Worm (Caenorhabditis elegans): Measurements from ENCODE around the gene ceh-75.

ce11 chrV:9950861-9951260 is 29.7 kb downstream of the ceh-75 start, which contains the start of gene ttr-46:
- no peak for TF ChIP-seq pes-1 (GFP tag; IDR thresholded peaks at IDR 0.05)
- TF ChIP-seq ama-1 (optimal IDR thresholded peaks at IDR 0.05): no peak
- TF ChIP-seq tbx-37 (GFP tag; conservative IDR thresholded peaks at IDR 0.05): no peak
- TF ChIP-seq scrt-1 (GFP tag; IDR thresholded peaks at IDR 0.05): no peak
- TF ChIP-seq ceh-13 (GFP tag; optimal IDR thresholded peaks at IDR 0.05): no peak
- no peak for TF ChIP-seq flt-1 (GFP tag; IDR thresholded peaks at IDR 0.05)
- no peak for TF ChIP-seq hnd-1 (tag; optimal IDR thresholded peaks at IDR 0.05)
- no peak for TF ChIP-seq tbx-11 (GFP tag; IDR thresholded peaks at IDR 0.05)
- TF ChIP-seq hmbx-1 (tag; optimal IDR thresholded peaks at IDR 0.05): no peak
- TF ChIP-seq ets-7 (tag; optimal IDR thresholded peaks at IDR 0.05): no peak
- no peak for TF ChIP-seq B0310.2 (tag; optimal IDR thresholded peaks at IDR 0.05)

Data from whole organism, early embryonic.